Fruit fly (Drosophila melanogaster): ENCODE measurements around the gene CG5151.

CG5151 gene

dm6 chr3L:16174778-16175177 is 10.3 kb upstream of the CG5151 start:
- TF ChIP-seq CG8301 (tag; optimal IDR thresholded peaks at IDR 0.05) (no peak), CG17806 (tag; optimal IDR thresholded peaks at IDR 0.05) (peak; percentile 89), EcR (GFP tag; optimal IDR thresholded peaks at IDR 0.05) (no peak), CG15710 (tag; optimal IDR thresholded peaks at IDR 0.05) (peak; percentile 90), Pif1A (GFP tag; optimal IDR thresholded peaks at IDR 0.05) (no peak), CG12605 (GFP tag; IDR thresholded peaks at IDR 0.05) (no peak), CG13204 (GFP tag; optimal IDR thresholded peaks at IDR 0.05) (no peak), Pif1B (GFP tag; optimal IDR thresholded peaks at IDR 0.05) (no peak), fd96Ca (GFP tag; IDR thresholded peaks at IDR 0.05) (no peak), CG8159 (tag; optimal IDR thresholded peaks at IDR 0.05) (peak; percentile 93), Ets98B (GFP tag; IDR thresholded peaks at IDR 0.05) (no peak), CG32121 (GFP tag; IDR thresholded peaks at IDR 0.05) (no peak), CG10348 (GFP tag; IDR thresholded peaks at IDR 0.05) (no peak), CG9948 (tag; optimal IDR thresholded peaks at IDR 0.05) (peak; percentile 91), gl (tag; optimal IDR thresholded peaks at IDR 0.05) (no peak), CG34367 (tag; optimal IDR thresholded peaks at IDR 0.05) (peak; percentile 76), CG14655 (GFP tag; optimal IDR thresholded peaks at IDR 0.05) (peak; percentile 60), D1 (tag; optimal IDR thresholded peaks at IDR 0.05) (peak; percentile 27), rn (GFP tag; IDR thresholded peaks at IDR 0.05) (no peak), Snoo (tag; optimal IDR thresholded peaks at IDR 0.05) (no peak), CG4496 (GFP tag; IDR thresholded peaks at IDR 0.05) (no peak)

- TF ChIP-seq gl (tag; optimal IDR thresholded peaks at IDR 0.05) (peak; percentile 34), Snoo (tag; optimal IDR thresholded peaks at IDR 0.05) (peak; percentile 97), CG12605 (GFP tag; IDR thresholded peaks at IDR 0.05) (no peak), Pif1A (GFP tag; optimal IDR thresholded peaks at IDR 0.05) (peak; percentile 1), CG8301 (tag; optimal IDR thresholded peaks at IDR 0.05) (no peak), Pif1B (GFP tag; optimal IDR thresholded peaks at IDR 0.05) (peak; percentile 24), D1 (tag; optimal IDR thresholded peaks at IDR 0.05) (peak; percentile 49), CG13204 (GFP tag; optimal IDR thresholded peaks at IDR 0.05) (peak; percentile 98), CG10348 (GFP tag; IDR thresholded peaks at IDR 0.05) (no peak), fd96Ca (GFP tag; IDR thresholded peaks at IDR 0.05) (0 out of 3 replicates have a peak, but pooled peaks have one; percentile 29), CG8159 (tag; optimal IDR thresholded peaks at IDR 0.05) (peak; percentile 54), CG34367 (tag; optimal IDR thresholded peaks at IDR 0.05) (no peak), rn (GFP tag; IDR thresholded peaks at IDR 0.05) (no peak), CG9948 (tag; optimal IDR thresholded peaks at IDR 0.05) (peak; percentile 2), EcR (GFP tag; optimal IDR thresholded peaks at IDR 0.05) (peak; percentile 77), CG17806 (tag; optimal IDR thresholded peaks at IDR 0.05) (peak; percentile 30), Ets98B (GFP tag; IDR thresholded peaks at IDR 0.05) (no peak), CG15710 (tag; optimal IDR thresholded peaks at IDR 0.05) (peak; percentile 36), CG14655 (GFP tag; optimal IDR thresholded peaks at IDR 0.05) (peak; percentile 14), CG32121 (GFP tag; IDR thresholded peaks at IDR 0.05) (no peak), CG4496 (GFP tag; IDR thresholded peaks at IDR 0.05) (peak; percentile 42; the same call in 1 of the 3 replicates)
Measured at dm6 chr3L:16173818-16174601, 9.5 kb upstream of the CG5151 start.

dm6 chr3L:16172809-16173276 is 8.3 kb upstream of the CG5151 start:
- TF ChIP-seq CG34367 (tag; optimal IDR thresholded peaks at IDR 0.05) (peak; percentile 74), Ets98B (GFP tag; IDR thresholded peaks at IDR 0.05) (no peak), Pif1A (GFP tag; optimal IDR thresholded peaks at IDR 0.05) (peak; percentile 30), Pif1B (GFP tag; optimal IDR thresholded peaks at IDR 0.05) (peak; percentile 53), CG32121 (GFP tag; IDR thresholded peaks at IDR 0.05) (no peak), CG4496 (GFP tag; IDR thresholded peaks at IDR 0.05) (no peak), CG13204 (GFP tag; optimal IDR thresholded peaks at IDR 0.05) (peak; percentile 71), CG8159 (tag; optimal IDR thresholded peaks at IDR 0.05) (peak; percentile 86), CG14655 (GFP tag; optimal IDR thresholded peaks at IDR 0.05) (peak; percentile 74), CG17806 (tag; optimal IDR thresholded peaks at IDR 0.05) (peak; percentile 77), CG12605 (GFP tag; IDR thresholded peaks at IDR 0.05) (no peak), EcR (GFP tag; optimal IDR thresholded peaks at IDR 0.05) (no peak), CG9948 (tag; optimal IDR thresholded peaks at IDR 0.05) (peak; percentile 79), CG8301 (tag; optimal IDR thresholded peaks at IDR 0.05) (peak; percentile 41), CG15710 (tag; optimal IDR thresholded peaks at IDR 0.05) (peak; percentile 87), D1 (tag; optimal IDR thresholded peaks at IDR 0.05) (peak; percentile 68), gl (tag; optimal IDR thresholded peaks at IDR 0.05) (no peak), CG10348 (GFP tag; IDR thresholded peaks at IDR 0.05) (no peak), rn (GFP tag; IDR thresholded peaks at IDR 0.05) (0 out of 2 replicates have a peak, but pooled peaks have one; percentile 16), fd96Ca (GFP tag; IDR thresholded peaks at IDR 0.05) (no peak), Snoo (tag; optimal IDR thresholded peaks at IDR 0.05) (peak; percentile 59)

- no peak for TF ChIP-seq CG32121 (GFP tag; IDR thresholded peaks at IDR 0.05)
- TF ChIP-seq Snoo (tag; optimal IDR thresholded peaks at IDR 0.05), result no peak
Measured at dm6 chr3L:16172381-16172780, 7.9 kb upstream of the CG5151 start.

- TF ChIP-seq rn (GFP tag; IDR thresholded peaks at IDR 0.05) (no peak), CG17806 (tag; optimal IDR thresholded peaks at IDR 0.05) (no peak), Pif1A (GFP tag; optimal IDR thresholded peaks at IDR 0.05) (no peak), CG14655 (GFP tag; optimal IDR thresholded peaks at IDR 0.05) (no peak), fd96Ca (GFP tag; IDR thresholded peaks at IDR 0.05) (no peak)
Measured at dm6 chr3L:16171280-16171679, 6.8 kb upstream of the CG5151 start, which contains the start of gene CG33795. Gene CG33795 (minus strand): TSS chr3L:16171380.
